Fruit fly (Drosophila melanogaster): ENCODE results near the gene Ssu72.

- TF ChIP-seq CG7368 (GFP tag; optimal IDR thresholded peaks at IDR 0.05): peak; percentile 9
- TF ChIP-seq Hr38 (GFP tag; optimal IDR thresholded peaks at IDR 0.05): no peak
- TF ChIP-seq CG16779 (tag; optimal IDR thresholded peaks at IDR 0.05): no peak
- peak; percentile 43 for TF ChIP-seq OdsH (GFP tag; optimal IDR thresholded peaks at IDR 0.05)
- TF ChIP-seq acj6 (GFP tag; optimal IDR thresholded peaks at IDR 0.05): no peak
- peak; percentile 50 for TF ChIP-seq CG3032 (tag; optimal IDR thresholded peaks at IDR 0.05)
- TF ChIP-seq CG4318 (GFP tag; optimal IDR thresholded peaks at IDR 0.05): no peak
- peak; percentile 28 for TF ChIP-seq CG11762 (GFP tag; optimal IDR thresholded peaks at IDR 0.05; ENCODE audit: insufficient read depth)
- no peak for TF ChIP-seq Ets21C (GFP tag; optimal IDR thresholded peaks at IDR 0.05)
- TF ChIP-seq CG1621 (tag; optimal IDR thresholded peaks at IDR 0.05): no peak
- peak; percentile 55 for TF ChIP-seq lz (GFP tag; optimal IDR thresholded peaks at IDR 0.05)
- TF ChIP-seq salr (GFP tag; optimal IDR thresholded peaks at IDR 0.05): peak in 1 of 2 experiments; percentile 16
- TF ChIP-seq Sox102F (GFP tag; optimal IDR thresholded peaks at IDR 0.05): peak; percentile 45
Observed at dm6 chrX:19663196-19663858, 1.0 kb upstream of the Ssu72 start.

Data from whole organism, prepupa.